Worm (Caenorhabditis elegans) whole organism, late embryonic: ENCODE data around the gene C14C11.2.

ENCODE experiments used
- C08G9.2 ChIP-seq: sonication (generic microtip); optimal IDR thresholded peaks from 2 replicates; lab custom pipeline; 2016; ENCODE audit warnings: mild to moderate bottlenecking, missing genetic modification characterization, moderate library complexity, missing compliant biosample characterization
- F13H6.1 ChIP-seq: sonication (generic microtip); optimal IDR thresholded peaks from 2 replicates; lab custom pipeline; 2016; ENCODE audit warnings: missing genetic modification characterization, missing compliant biosample characterization
- K02D7.2 ChIP-seq: sonication (generic microtip); optimal IDR thresholded peaks from 2 replicates; lab custom pipeline; 2017; ENCODE audit warnings: mild to moderate bottlenecking, missing genetic modification characterization, missing compliant biosample characterization
- ahr-1 ChIP-seq: sonication (generic microtip); optimal IDR thresholded peaks from 2 replicates; lab custom pipeline; 2016; ENCODE audit warnings: missing genetic modification characterization, missing compliant biosample characterization
- ama-1 ChIP-seq: fragments of 150-350 bp; optimal IDR thresholded peaks from 2 replicates; lab custom pipeline; 2014
- ceh-14 ChIP-seq: sonication (generic microtip); optimal IDR thresholded peaks from 2 replicates; lab custom pipeline; 2016; ENCODE audit warnings: missing genotype, missing genetic modification characterization, missing compliant biosample characterization
- ceh-19 ChIP-seq: fragments of 200-800 bp; sonication (Bioruptor generic); optimal IDR thresholded peaks from 2 replicates; lab custom pipeline; 2018; ENCODE audit warnings: mild to moderate bottlenecking, missing genetic modification characterization, missing compliant biosample characterization
- ceh-2 ChIP-seq: sonication (generic microtip); optimal IDR thresholded peaks from 2 replicates; lab custom pipeline; 2016; ENCODE audit warnings: missing genotype, missing genetic modification characterization, missing compliant biosample characterization
- ceh-30 ChIP-seq: fragments of 150-350 bp; optimal IDR thresholded peaks from 2 replicates; lab custom pipeline; 2014; ENCODE audit warnings: missing biosample characterization, missing genetic modification characterization
- ceh-34 ChIP-seq: sonication (generic microtip); optimal IDR thresholded peaks from 2 replicates; lab custom pipeline; 2016; ENCODE audit warnings: mild to moderate bottlenecking, missing genetic modification characterization, missing compliant biosample characterization
- ceh-9 ChIP-seq: sonication (generic microtip); optimal IDR thresholded peaks from 2 replicates; lab custom pipeline; 2016; ENCODE audit warnings: mild to moderate bottlenecking, missing genetic modification characterization, inconsistent platforms, missing compliant biosample characterization
- dmd-4 ChIP-seq: sonication (generic microtip); optimal IDR thresholded peaks from 2 replicates; lab custom pipeline; 2016; ENCODE audit warnings: borderline replicate concordance, missing genetic modification characterization, missing compliant biosample characterization
- elt-2 ChIP-seq: sonication (generic microtip); optimal IDR thresholded peaks from 2 replicates; lab custom pipeline; 2016; ENCODE audit warnings: missing genetic modification reagents, missing genetic modification characterization, missing compliant biosample characterization
- elt-4 ChIP-seq: sonication (generic microtip); optimal IDR thresholded peaks from 2 replicates; lab custom pipeline; 2016; ENCODE audit warnings: missing genetic modification characterization, missing compliant biosample characterization
- ets-4 ChIP-seq: sonication (generic microtip); optimal IDR thresholded peaks from 2 replicates; lab custom pipeline; 2016; ENCODE audit warnings: missing genetic modification characterization, missing compliant biosample characterization
- fax-1 ChIP-seq: sonication (generic microtip); optimal IDR thresholded peaks from 2 replicates; lab custom pipeline; 2016; ENCODE audit warnings: missing genotype, missing genetic modification characterization, missing compliant biosample characterization
- fkh-10 ChIP-seq: fragments of 150-350 bp; optimal IDR thresholded peaks from 2 replicates; lab custom pipeline; 2014; ENCODE audit warnings: missing biosample characterization, missing genetic modification reagents, missing genetic modification characterization
- hlh-13 ChIP-seq: fragments of 200-800 bp; sonication (Bioruptor generic); optimal IDR thresholded peaks from 2 replicates; lab custom pipeline; 2018; ENCODE audit warnings: mild to moderate bottlenecking, missing genetic modification characterization, missing compliant biosample characterization
- hlh-30 ChIP-seq: sonication (generic microtip); optimal IDR thresholded peaks from 2 replicates; lab custom pipeline; 2017; ENCODE audit warnings: antibody characterized with exemption, missing genetic modification characterization, missing compliant biosample characterization; ENCODE audit not compliant: insufficient read depth
- hlh-6 ChIP-seq: sonication (generic microtip); optimal IDR thresholded peaks from 2 replicates; lab custom pipeline; 2016; ENCODE audit warnings: missing genotype, missing genetic modification characterization, missing compliant biosample characterization
- hlh-8 ChIP-seq: sonication (generic microtip); optimal IDR thresholded peaks from 2 replicates; lab custom pipeline; 2016; ENCODE audit warnings: missing genotype, missing genetic modification characterization, missing compliant biosample characterization
- lin-11 ChIP-seq: fragments of 200-800 bp; sonication (Bioruptor generic); optimal IDR thresholded peaks from 2 replicates; lab custom pipeline; 2018; ENCODE audit warnings: mild to moderate bottlenecking, missing genetic modification characterization, missing compliant biosample characterization
- madf-2 ChIP-seq: sonication (generic microtip); optimal IDR thresholded peaks from 2 replicates; lab custom pipeline; 2017; ENCODE audit warnings: missing genetic modification characterization, missing compliant biosample characterization
- nfya-1 ChIP-seq: sonication (generic microtip); optimal IDR thresholded peaks from 2 replicates; lab custom pipeline; 2017; ENCODE audit warnings: missing genetic modification characterization, mild to moderate bottlenecking, missing compliant biosample characterization, antibody characterized with exemption, moderate library complexity
- nhr-232 ChIP-seq: sonication (generic microtip); optimal IDR thresholded peaks from 2 replicates; lab custom pipeline; 2016; ENCODE audit warnings: missing genetic modification characterization, missing compliant biosample characterization
- npax-4 ChIP-seq: sonication (generic microtip); optimal IDR thresholded peaks from 2 replicates; lab custom pipeline; 2016; ENCODE audit warnings: missing genetic modification characterization, missing compliant biosample characterization
- pag-3 ChIP-seq: sonication (generic microtip); optimal IDR thresholded peaks from 2 replicates; lab custom pipeline; 2016; ENCODE audit warnings: missing compliant biosample characterization, missing genetic modification characterization, borderline replicate concordance
- pax-1 ChIP-seq: fragments of 150-350 bp; optimal IDR thresholded peaks from 2 replicates; lab custom pipeline; 2014; ENCODE audit warnings: missing biosample characterization, missing genetic modification characterization
- pha-2 ChIP-seq: sonication (generic microtip); optimal IDR thresholded peaks from 2 replicates; lab custom pipeline; 2017; ENCODE audit warnings: mild to moderate bottlenecking, missing genetic modification characterization, missing compliant biosample characterization
- pha-4 ChIP-seq: fragments of 150-350 bp; optimal IDR thresholded peaks from 2 replicates; lab custom pipeline; 2018; ENCODE audit warnings: missing biosample characterization, missing genetic modification reagents, missing genetic modification characterization
- pqm-1 ChIP-seq: sonication (generic microtip); optimal IDR thresholded peaks from 2 replicates; lab custom pipeline; 2016; ENCODE audit warnings: missing genetic modification characterization, missing compliant biosample characterization
- rnt-1 ChIP-seq: sonication (generic microtip); optimal IDR thresholded peaks from 2 replicates; lab custom pipeline; 2016; ENCODE audit warnings: missing genetic modification characterization, missing compliant biosample characterization
- sox-2 ChIP-seq: fragments of 200-800 bp; sonication (Bioruptor generic); IDR thresholded peaks from 2 replicates; pipeline ENCODE4 v1.3.6; 2022; ENCODE audit warnings: missing genetic modification reagents, missing genetic modification characterization, missing compliant biosample characterization
- sox-4 ChIP-seq: sonication (generic microtip); optimal IDR thresholded peaks from 2 replicates; lab custom pipeline; 2017; ENCODE audit warnings: mild to moderate bottlenecking, missing genetic modification characterization, inconsistent platforms, missing compliant biosample characterization
- syd-9 ChIP-seq: sonication (generic microtip); optimal IDR thresholded peaks from 2 replicates; lab custom pipeline; 2016; ENCODE audit warnings: mild to moderate bottlenecking, missing genetic modification characterization, moderate library complexity, missing compliant biosample characterization
- tbx-2 ChIP-seq: sonication (generic microtip); optimal IDR thresholded peaks from 2 replicates; lab custom pipeline; 2016; ENCODE audit warnings: missing genetic modification characterization, missing compliant biosample characterization
- tbx-7 ChIP-seq: sonication (generic microtip); optimal IDR thresholded peaks from 2 replicates; lab custom pipeline; 2016; ENCODE audit warnings: missing genotype, missing genetic modification characterization, missing compliant biosample characterization
- ttx-3 ChIP-seq: sonication (generic microtip); optimal IDR thresholded peaks from 2 replicates; lab custom pipeline; 2016; ENCODE audit warnings: missing genetic modification reagents, missing genetic modification characterization, missing compliant biosample characterization
- unc-42 ChIP-seq: sonication (generic microtip); optimal IDR thresholded peaks from 2 replicates; lab custom pipeline; 2016; ENCODE audit warnings: missing genotype, missing genetic modification characterization, missing compliant biosample characterization
- unc-86 ChIP-seq: sonication (generic microtip); optimal IDR thresholded peaks from 2 replicates; lab custom pipeline; 2016; ENCODE audit warnings: missing genetic modification characterization, missing compliant biosample characterization
- ztf-16 ChIP-seq: sonication (generic microtip); optimal IDR thresholded peaks from 2 replicates; lab custom pipeline; 2017; ENCODE audit warnings: missing genetic modification characterization, missing compliant biosample characterization

The C14C11.2 gene

DNA sequence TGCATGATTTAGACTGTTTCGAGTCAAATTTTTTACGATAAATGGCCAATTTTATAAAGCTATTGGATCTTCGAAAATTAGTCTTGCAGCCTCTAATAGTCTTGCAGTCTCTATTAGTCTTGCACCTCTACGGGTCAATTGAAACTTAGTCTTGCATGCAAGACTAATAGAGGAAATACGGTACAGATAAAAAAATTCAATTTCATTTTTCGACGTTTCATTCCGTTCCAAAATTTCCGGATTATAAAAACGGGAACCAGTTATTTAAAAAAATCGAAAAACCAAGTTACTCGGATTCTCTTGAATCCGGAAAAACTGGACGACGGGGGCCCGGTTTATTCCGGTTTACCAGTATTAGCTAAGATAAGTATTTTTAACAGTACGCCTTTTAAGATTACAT, 39.6 kb upstream of the C14C11.2 start, which contains the start of gene M03E7.1:
M03E7.1 (plus strand) TSS at position 301 of the 400 bp plus-strand sequence.
- no peak for TF ChIP-seq hlh-8 (tag; lab: Kevin White, UChicago)
- TF ChIP-seq ceh-9 (tag; lab: Kevin White, UChicago): no peak
- TF ChIP-seq tbx-7: no peak
- no peak for TF ChIP-seq elt-4 (tag; lab: Kevin White, UChicago)
- TF ChIP-seq pag-3: no peak
- no peak for TF ChIP-seq rnt-1 (tag; lab: Kevin White, UChicago)
- no peak for TF ChIP-seq nhr-232 (tag; lab: Kevin White, UChicago)
- TF ChIP-seq hlh-6 (tag; lab: Kevin White, UChicago): no peak
- no peak for TF ChIP-seq pha-4 (tag; lab: Kevin White, UChicago)
- no peak for TF ChIP-seq lin-11 (tag; lab: Kevin White, UChicago)
- TF ChIP-seq ahr-1 (tag; lab: Kevin White, UChicago): no peak
- no peak for TF ChIP-seq F13H6.1 (tag; lab: Kevin White, UChicago)
- TF ChIP-seq pqm-1 (tag; lab: Kevin White, UChicago): no peak
- TF ChIP-seq ets-4 (tag; lab: Kevin White, UChicago): no peak
- no peak for TF ChIP-seq sox-2 (GFP tag; lab: Robert Waterston, UW)
- no peak for TF ChIP-seq unc-86
- no peak for TF ChIP-seq fkh-10
- TF ChIP-seq hlh-13 (GFP tag; lab: Kevin White, UChicago): no peak
- TF ChIP-seq, all 69 proteins: peak for 0

DNA sequence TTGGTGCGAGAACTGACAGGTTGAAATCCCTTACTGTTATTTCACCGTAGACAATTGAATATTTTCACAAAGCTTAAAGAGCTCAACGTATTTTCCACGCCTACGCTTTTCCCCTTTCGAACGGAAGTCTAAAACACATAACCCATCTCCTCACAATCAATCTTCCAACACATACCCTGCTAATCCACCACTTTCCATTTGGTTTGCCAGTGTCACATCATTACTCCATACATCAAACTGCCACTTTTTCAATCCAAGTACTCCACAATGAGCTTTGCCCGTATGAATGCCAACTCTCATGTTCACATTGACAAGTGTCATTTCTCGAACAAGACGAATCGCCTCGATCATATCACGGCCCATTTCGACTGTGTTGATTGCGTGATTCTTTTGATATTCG, 32.9 kb upstream of the C14C11.2 start:
- TF ChIP-seq npax-4 (tag; lab: Kevin White, UChicago) (no peak), pha-2 (no peak), pag-3 (no peak), ceh-30 (tag; lab: Kevin White, UChicago) (no peak), sox-4 (tag; lab: Kevin White, UChicago) (no peak), hlh-30 (tag; lab: Kevin White, UChicago) (no peak), ahr-1 (tag; lab: Kevin White, UChicago) (no peak)

DNA sequence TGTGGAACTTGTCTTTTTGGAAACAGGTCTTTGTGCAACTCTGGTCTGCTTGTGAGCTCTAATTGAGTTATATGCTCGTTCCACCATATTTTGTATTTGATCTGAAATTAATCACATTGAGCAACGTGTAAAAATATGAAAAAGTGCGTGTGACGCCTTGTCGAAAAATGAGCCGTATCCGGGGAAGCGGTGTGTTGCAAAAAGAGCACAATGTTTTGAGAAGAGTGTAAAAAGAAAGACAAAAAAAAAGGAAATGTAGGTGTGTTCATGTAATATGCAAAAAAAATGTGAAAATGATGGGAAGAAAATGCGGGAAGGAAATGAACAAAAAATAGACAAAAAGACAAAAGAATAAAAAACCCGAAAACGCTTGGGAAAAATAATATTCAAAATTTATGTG, 30.2 kb upstream of the C14C11.2 start, which contains the start of gene acy-4:
acy-4 (minus strand) TSS at position 101 of the 400 bp plus-strand sequence.
- no peak for TF ChIP-seq tbx-7
- TF ChIP-seq dmd-4 (tag; lab: Kevin White, UChicago): no peak
- TF ChIP-seq sox-4 (tag; lab: Kevin White, UChicago): no peak
- TF ChIP-seq unc-42: no peak
- TF ChIP-seq npax-4 (tag; lab: Kevin White, UChicago): no peak
- TF ChIP-seq ttx-3: no peak
- no peak for TF ChIP-seq elt-4 (tag; lab: Kevin White, UChicago)
- TF ChIP-seq ceh-34: no peak
- TF ChIP-seq ceh-2 (tag; lab: Kevin White, UChicago): no peak
- no peak for TF ChIP-seq ceh-19
- no peak for TF ChIP-seq F13H6.1 (tag; lab: Kevin White, UChicago)

- TF ChIP-seq dmd-4 (tag; lab: Kevin White, UChicago) (no peak), K02D7.2 (tag; lab: Kevin White, UChicago) (no peak), elt-2 (tag; lab: Kevin White, UChicago) (peak; percentile 39)
These were observed 26.5 kb upstream of the C14C11.2 start for ce11 chrV:5634445-5634844.

- TF ChIP-seq tbx-2 (tag; lab: Kevin White, UChicago) (no peak), tbx-7 (no peak), pqm-1 (tag; lab: Kevin White, UChicago) (no peak), nfya-1 (tag; lab: Kevin White, UChicago) (no peak), ceh-9 (tag; lab: Kevin White, UChicago) (no peak), dmd-4 (tag; lab: Kevin White, UChicago) (no peak), F13H6.1 (tag; lab: Kevin White, UChicago) (no peak), K02D7.2 (tag; lab: Kevin White, UChicago) (no peak), ztf-16 (tag; lab: Kevin White, UChicago) (no peak), fax-1 (tag; lab: Kevin White, UChicago) (no peak), ama-1 (lab: Kevin White, UChicago) (no peak), sox-4 (tag; lab: Kevin White, UChicago) (no peak), C08G9.2 (tag; lab: Kevin White, UChicago) (no peak), madf-2 (no peak), pax-1 (no peak), ceh-14 (tag; lab: Kevin White, UChicago) (no peak), ahr-1 (tag; lab: Kevin White, UChicago) (no peak), syd-9 (tag; lab: Kevin White, UChicago) (no peak), pha-2 (no peak)
These were observed 16.8 kb upstream of the C14C11.2 start, which contains the start of gene srx-117 for ce11 chrV:5644171-5644570. TSS of gene srx-117 (plus strand) at chrV:5644471.
